Worm (Caenorhabditis elegans) whole organism, L4 larva: ENCODE measurements around the gene taf-13.

Source experiments
- ama-1 ChIP-seq: fragments of 150-350 bp; optimal IDR thresholded peaks from 2 replicates; lab custom pipeline; 2014; ENCODE audit warnings: inconsistent platforms, mixed read lengths
- ceh-82 ChIP-seq: sonication (generic microtip); optimal IDR thresholded peaks from 2 replicates; lab custom pipeline; 2017; ENCODE audit warnings: missing biosample characterization, missing genetic modification characterization
- daf-16 ChIP-seq, 3 experiments: sonication (generic microtip); optimal IDR thresholded peaks; 2 replicates each; lab custom pipeline; 2016 to 2017; ENCODE audit warnings: missing genetic modification characterization in 3 of 3, missing genetic modification reagents in 3 of 3, mild to moderate bottlenecking in 2 of 3, missing compliant biosample characterization in 2 of 3, missing biosample characterization in 1 of 3, moderate library complexity in 1 of 3
- jun-1 ChIP-seq: fragments of 150-350 bp; optimal IDR thresholded peaks from 2 replicates; lab custom pipeline; 2014; ENCODE audit warnings: missing biosample characterization, missing genetic modification reagents, missing genetic modification characterization
- mep-1 ChIP-seq: fragments of 150-350 bp; sonication (generic microtip); optimal IDR thresholded peaks from 3 replicates; lab custom pipeline; 2014; ENCODE audit warnings: missing biosample characterization, missing genetic modification characterization
- nhr-102 ChIP-seq: sonication (generic microtip); optimal IDR thresholded peaks from 2 replicates; lab custom pipeline; 2016; ENCODE audit warnings: mild to moderate bottlenecking, missing genetic modification characterization, moderate library complexity, missing compliant biosample characterization
- pqm-1 ChIP-seq: sonication (generic microtip); optimal IDR thresholded peaks from 2 replicates; lab custom pipeline; 2017; ENCODE audit warnings: missing biosample characterization, missing genetic modification characterization
- sdz-12 ChIP-seq: fragments of 200-800 bp; sonication (Bioruptor generic); optimal IDR thresholded peaks from 2 replicates; lab custom pipeline; 2018; ENCODE audit warnings: mild to moderate bottlenecking, missing genetic modification characterization, missing compliant biosample characterization
- zag-1 ChIP-seq: fragments of 150-350 bp; optimal IDR thresholded peaks from 2 replicates; lab custom pipeline; 2014; ENCODE audit warnings: missing biosample characterization, missing genetic modification characterization

DNA sequence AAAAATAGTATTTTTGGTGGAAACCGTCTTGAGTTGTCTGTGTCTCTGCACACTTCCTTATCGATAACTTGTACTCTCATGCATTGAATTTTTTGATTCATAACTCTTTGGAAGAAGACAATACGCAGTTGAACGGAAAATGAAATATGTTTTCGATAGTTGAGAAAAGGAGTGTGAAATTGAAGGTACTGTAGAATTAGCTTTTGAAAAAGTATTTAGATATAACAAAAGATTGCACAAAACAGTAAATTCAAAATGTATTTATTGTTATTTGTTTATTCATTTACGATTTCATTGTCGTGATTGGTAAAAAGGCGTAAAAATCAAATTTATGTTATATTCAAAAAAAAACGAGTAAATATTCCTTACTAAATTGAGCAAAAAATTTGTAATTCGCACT lies 8.9 kb downstream of the taf-13 start, which contains the start of gene C14A4.7:
- TF ChIP-seq daf-16 (GFP tag; optimal IDR thresholded peaks at IDR 0.05; lab: Kevin White, UChicago) (no peak), daf-16 (tag; optimal IDR thresholded peaks at IDR 0.05; lab: Kevin White, UChicago) (no peak), sdz-12 (GFP tag; lab: Kevin White, UChicago) (no peak), ama-1 (no peak), pqm-1 (peak; percentile 21), nhr-102 (tag; lab: Kevin White, UChicago) (no peak), mep-1 (no peak), jun-1 (tag; lab: Kevin White, UChicago) (no peak), zag-1 (no peak), ceh-82 (tag; lab: Kevin White, UChicago) (no peak)
